Worm (Caenorhabditis elegans) whole organism, late embryonic: ENCODE data around the gene irld-52.

ENCODE experiments used
- C08G9.2 ChIP-seq: sonication (generic microtip); optimal IDR thresholded peaks from 2 replicates; lab custom pipeline; 2016; ENCODE audit warnings: mild to moderate bottlenecking, missing genetic modification characterization, moderate library complexity, missing compliant biosample characterization
- F13H6.1 ChIP-seq: sonication (generic microtip); optimal IDR thresholded peaks from 2 replicates; lab custom pipeline; 2016; ENCODE audit warnings: missing genetic modification characterization, missing compliant biosample characterization
- K02D7.2 ChIP-seq: sonication (generic microtip); optimal IDR thresholded peaks from 2 replicates; lab custom pipeline; 2017; ENCODE audit warnings: mild to moderate bottlenecking, missing genetic modification characterization, missing compliant biosample characterization
- K09A11.1 ChIP-seq: sonication (generic microtip); optimal IDR thresholded peaks from 2 replicates; lab custom pipeline; 2017; ENCODE audit warnings: antibody characterized with exemption, mild to moderate bottlenecking, missing genetic modification characterization, missing compliant biosample characterization; ENCODE audit not compliant: insufficient read depth
- Y22D7AL.16 ChIP-seq: sonication (generic microtip); optimal IDR thresholded peaks from 2 replicates; lab custom pipeline; 2016; ENCODE audit warnings: missing genetic modification characterization, missing compliant biosample characterization
- ahr-1 ChIP-seq: sonication (generic microtip); optimal IDR thresholded peaks from 2 replicates; lab custom pipeline; 2016; ENCODE audit warnings: missing genetic modification characterization, missing compliant biosample characterization
- ceh-30 ChIP-seq: fragments of 150-350 bp; optimal IDR thresholded peaks from 2 replicates; lab custom pipeline; 2014; ENCODE audit warnings: missing biosample characterization, missing genetic modification characterization
- ceh-34 ChIP-seq: sonication (generic microtip); optimal IDR thresholded peaks from 2 replicates; lab custom pipeline; 2016; ENCODE audit warnings: mild to moderate bottlenecking, missing genetic modification characterization, missing compliant biosample characterization
- ceh-48 ChIP-seq: sonication (generic microtip); optimal IDR thresholded peaks from 2 replicates; lab custom pipeline; 2016; ENCODE audit warnings: missing genetic modification characterization, inconsistent platforms, missing compliant biosample characterization
- ceh-6 ChIP-seq: fragments of 200-800 bp; sonication (Bioruptor generic); optimal IDR thresholded peaks from 2 replicates; lab custom pipeline; 2018; ENCODE audit warnings: mild to moderate bottlenecking, missing genetic modification characterization, missing compliant biosample characterization
- dmd-4 ChIP-seq: sonication (generic microtip); optimal IDR thresholded peaks from 2 replicates; lab custom pipeline; 2016; ENCODE audit warnings: borderline replicate concordance, missing genetic modification characterization, missing compliant biosample characterization
- dve-1 ChIP-seq: sonication (generic microtip); optimal IDR thresholded peaks from 2 replicates; lab custom pipeline; 2017; ENCODE audit warnings: antibody characterized with exemption, mild to moderate bottlenecking, missing genetic modification characterization, missing compliant biosample characterization
- elt-4 ChIP-seq: sonication (generic microtip); optimal IDR thresholded peaks from 2 replicates; lab custom pipeline; 2016; ENCODE audit warnings: missing genetic modification characterization, missing compliant biosample characterization
- ets-4 ChIP-seq: sonication (generic microtip); optimal IDR thresholded peaks from 2 replicates; lab custom pipeline; 2016; ENCODE audit warnings: missing genetic modification characterization, missing compliant biosample characterization
- eyg-1 ChIP-seq: sonication (generic microtip); optimal IDR thresholded peaks from 2 replicates; lab custom pipeline; 2016; ENCODE audit warnings: missing genotype, missing genetic modification characterization, missing compliant biosample characterization
- fax-1 ChIP-seq: sonication (generic microtip); optimal IDR thresholded peaks from 2 replicates; lab custom pipeline; 2016; ENCODE audit warnings: missing genotype, missing genetic modification characterization, missing compliant biosample characterization
- fkh-6 ChIP-seq: sonication (generic microtip); optimal IDR thresholded peaks from 2 replicates; lab custom pipeline; 2016; ENCODE audit warnings: missing genetic modification characterization, missing compliant biosample characterization
- gmeb-2 ChIP-seq: sonication (generic microtip); optimal IDR thresholded peaks from 2 replicates; lab custom pipeline; 2016; ENCODE audit warnings: missing genetic modification characterization, inconsistent platforms, missing compliant biosample characterization
- hlh-13 ChIP-seq: fragments of 200-800 bp; sonication (Bioruptor generic); optimal IDR thresholded peaks from 2 replicates; lab custom pipeline; 2018; ENCODE audit warnings: mild to moderate bottlenecking, missing genetic modification characterization, missing compliant biosample characterization
- hlh-30 ChIP-seq: sonication (generic microtip); optimal IDR thresholded peaks from 2 replicates; lab custom pipeline; 2017; ENCODE audit warnings: antibody characterized with exemption, missing genetic modification characterization, missing compliant biosample characterization; ENCODE audit not compliant: insufficient read depth
- hlh-8 ChIP-seq: sonication (generic microtip); optimal IDR thresholded peaks from 2 replicates; lab custom pipeline; 2016; ENCODE audit warnings: missing genotype, missing genetic modification characterization, missing compliant biosample characterization
- mec-3 ChIP-seq: sonication (generic microtip); optimal IDR thresholded peaks from 2 replicates; lab custom pipeline; 2016; ENCODE audit warnings: borderline replicate concordance, missing genetic modification characterization, missing compliant biosample characterization
- nfya-1 ChIP-seq: sonication (generic microtip); optimal IDR thresholded peaks from 2 replicates; lab custom pipeline; 2017; ENCODE audit warnings: missing genetic modification characterization, mild to moderate bottlenecking, missing compliant biosample characterization, antibody characterized with exemption, moderate library complexity
- npax-4 ChIP-seq: sonication (generic microtip); optimal IDR thresholded peaks from 2 replicates; lab custom pipeline; 2016; ENCODE audit warnings: missing genetic modification characterization, missing compliant biosample characterization
- odd-2 ChIP-seq: sonication (generic microtip); optimal IDR thresholded peaks from 2 replicates; lab custom pipeline; 2017; ENCODE audit warnings: antibody characterized with exemption, mild to moderate bottlenecking, missing genetic modification characterization, missing compliant biosample characterization
- pat-9 ChIP-seq: fragments of 200-800 bp; sonication (Bioruptor generic); optimal IDR thresholded peaks from 2 replicates; lab custom pipeline; 2018; ENCODE audit warnings: mild to moderate bottlenecking, missing genetic modification characterization, moderate library complexity, missing compliant biosample characterization
- pax-1 ChIP-seq: fragments of 150-350 bp; optimal IDR thresholded peaks from 2 replicates; lab custom pipeline; 2014; ENCODE audit warnings: missing biosample characterization, missing genetic modification characterization
- pqm-1 ChIP-seq: sonication (generic microtip); optimal IDR thresholded peaks from 2 replicates; lab custom pipeline; 2016; ENCODE audit warnings: missing genetic modification characterization, missing compliant biosample characterization
- rnt-1 ChIP-seq: sonication (generic microtip); optimal IDR thresholded peaks from 2 replicates; lab custom pipeline; 2016; ENCODE audit warnings: missing genetic modification characterization, missing compliant biosample characterization
- sox-2 ChIP-seq: fragments of 200-800 bp; sonication (Bioruptor generic); IDR thresholded peaks from 2 replicates; pipeline ENCODE4 v1.3.6; 2022; ENCODE audit warnings: missing genetic modification reagents, missing genetic modification characterization, missing compliant biosample characterization
- syd-9 ChIP-seq: sonication (generic microtip); optimal IDR thresholded peaks from 2 replicates; lab custom pipeline; 2016; ENCODE audit warnings: mild to moderate bottlenecking, missing genetic modification characterization, moderate library complexity, missing compliant biosample characterization
- tbx-2 ChIP-seq: sonication (generic microtip); optimal IDR thresholded peaks from 2 replicates; lab custom pipeline; 2016; ENCODE audit warnings: missing genetic modification characterization, missing compliant biosample characterization
- unc-3 ChIP-seq, 2 experiments: fragments of 200-800 bp in 1 of 2; sonication (Bioruptor generic) in 1 of 2; sonication (generic microtip) in 1 of 2; conservative IDR thresholded peaks in 1 of 2; optimal IDR thresholded peaks in 1 of 2; 2 replicates each; pipeline versions ENCODE4 v1.3.6 to Lab custom; 2016 to 2022; ENCODE audit warnings: missing compliant biosample characterization in 2 of 2, missing genetic modification characterization in 2 of 2, missing genetic modification reagents in 1 of 2
- unc-42 ChIP-seq: sonication (generic microtip); optimal IDR thresholded peaks from 2 replicates; lab custom pipeline; 2016; ENCODE audit warnings: missing genotype, missing genetic modification characterization, missing compliant biosample characterization
- zip-5 ChIP-seq: sonication (generic microtip); optimal IDR thresholded peaks from 2 replicates; lab custom pipeline; 2016; ENCODE audit warnings: missing genetic modification characterization, missing compliant biosample characterization

Gene irld-52

ce11 chrV:15776651-15777050 is 2.8 kb upstream of the irld-52 start, which contains the start of gene nhr-283 (continued):
- TF ChIP-seq C08G9.2 (tag; lab: Kevin White, UChicago) (no peak), sox-2 (GFP tag; lab: Robert Waterston, UW) (no peak)

- TF ChIP-seq Y22D7AL.16 (tag; lab: Kevin White, UChicago) (no peak), ceh-6 (GFP tag; lab: Kevin White, UChicago) (no peak), eyg-1 (tag; lab: Kevin White, UChicago) (no peak), hlh-8 (tag; lab: Kevin White, UChicago) (no peak), ceh-30 (tag; lab: Kevin White, UChicago) (no peak), unc-42 (tag; lab: Kevin White, UChicago) (no peak), gmeb-2 (tag; lab: Kevin White, UChicago) (no peak), syd-9 (tag; lab: Kevin White, UChicago) (no peak), dmd-4 (tag; lab: Kevin White, UChicago) (no peak), elt-4 (tag; lab: Kevin White, UChicago) (no peak), mec-3 (tag; lab: Kevin White, UChicago) (no peak), hlh-30 (tag; lab: Kevin White, UChicago) (no peak)
Observed at ce11 chrV:15781086-15781485, 1.6 kb downstream of the irld-52 start, which contains the start of gene T26E4.2. Gene T26E4.2 (plus strand): TSS chrV:15781386.

ce11 chrV:15782494-15782893 is 3.0 kb downstream of the irld-52 start, which contains the start of gene T26E4.3:
Gene T26E4.3 (plus strand): TSS chrV:15782794.
- no peak for TF ChIP-seq zip-5 (tag; lab: Kevin White, UChicago)
- TF ChIP-seq ceh-48 (tag; lab: Kevin White, UChicago) = no peak
- no peak for TF ChIP-seq elt-4 (tag; lab: Kevin White, UChicago)
- TF ChIP-seq pat-9 (tag; lab: Kevin White, UChicago) = no peak
- no peak for TF ChIP-seq pqm-1 (tag; lab: Kevin White, UChicago)
- no peak for TF ChIP-seq dve-1
- TF ChIP-seq unc-3 (GFP tag; conservative IDR thresholded peaks at IDR 0.05; lab: Robert Waterston, UW) = no peak
- TF ChIP-seq unc-3 (tag; optimal IDR thresholded peaks at IDR 0.05; lab: Kevin White, UChicago) = no peak
- no peak for TF ChIP-seq syd-9 (tag; lab: Kevin White, UChicago)
- no peak for TF ChIP-seq pax-1 (tag; lab: Kevin White, UChicago)
- no peak for TF ChIP-seq nfya-1
- TF ChIP-seq fax-1 (tag; lab: Kevin White, UChicago) = no peak
- TF ChIP-seq Y22D7AL.16 (tag; lab: Kevin White, UChicago) = no peak
- no peak for TF ChIP-seq odd-2
- TF ChIP-seq ceh-6 (GFP tag; lab: Kevin White, UChicago) = no peak
- TF ChIP-seq fkh-6 = no peak

- TF ChIP-seq pat-9 (tag; lab: Kevin White, UChicago) = no peak
- TF ChIP-seq K09A11.1 (tag; lab: Kevin White, UChicago) = no peak
- TF ChIP-seq rnt-1 = no peak
- TF ChIP-seq ceh-34 (tag; lab: Kevin White, UChicago) = no peak
- TF ChIP-seq pqm-1 (tag; lab: Kevin White, UChicago) = no peak
- TF ChIP-seq npax-4 (tag; lab: Kevin White, UChicago) = no peak
- no peak for TF ChIP-seq K02D7.2
- TF ChIP-seq ets-4 = no peak
- TF ChIP-seq tbx-2 (tag; lab: Kevin White, UChicago) = no peak
- TF ChIP-seq dmd-4 (tag; lab: Kevin White, UChicago) = no peak
- no peak for TF ChIP-seq ahr-1 (tag; lab: Kevin White, UChicago)
- no peak for TF ChIP-seq hlh-13 (GFP tag; lab: Kevin White, UChicago)
- TF ChIP-seq F13H6.1 (tag; lab: Kevin White, UChicago) = no peak
- no peak for TF ChIP-seq gmeb-2 (tag; lab: Kevin White, UChicago)
- TF ChIP-seq ceh-30 (tag; lab: Kevin White, UChicago) = no peak
- TF ChIP-seq Y22D7AL.16 (tag; lab: Kevin White, UChicago) = no peak
Observed at ce11 chrV:15792409-15792808, 12.9 kb downstream of the irld-52 start, which contains the start of gene T26E4.4. Gene T26E4.4 (minus strand): TSS chrV:15792509.
